Worm (Caenorhabditis elegans) whole organism, late embryonic: ENCODE results near the gene F55G7.5.
A peak's percentile ranks its signal among the peaks of the same experiment; 100 is the strongest.

Source experiments
- C08G9.2 ChIP-seq: sonication (generic microtip); optimal IDR thresholded peaks from 2 replicates; lab custom pipeline; 2016; ENCODE audit warnings: mild to moderate bottlenecking, missing genetic modification characterization, moderate library complexity, missing compliant biosample characterization
- F13H6.1 ChIP-seq: sonication (generic microtip); optimal IDR thresholded peaks from 2 replicates; lab custom pipeline; 2016; ENCODE audit warnings: missing genetic modification characterization, missing compliant biosample characterization
- K02D7.2 ChIP-seq: sonication (generic microtip); optimal IDR thresholded peaks from 2 replicates; lab custom pipeline; 2017; ENCODE audit warnings: mild to moderate bottlenecking, missing genetic modification characterization, missing compliant biosample characterization
- Y22D7AL.16 ChIP-seq: sonication (generic microtip); optimal IDR thresholded peaks from 2 replicates; lab custom pipeline; 2016; ENCODE audit warnings: missing genetic modification characterization, missing compliant biosample characterization
- ahr-1 ChIP-seq: sonication (generic microtip); optimal IDR thresholded peaks from 2 replicates; lab custom pipeline; 2016; ENCODE audit warnings: missing genetic modification characterization, missing compliant biosample characterization
- ceh-19 ChIP-seq: fragments of 200-800 bp; sonication (Bioruptor generic); optimal IDR thresholded peaks from 2 replicates; lab custom pipeline; 2018; ENCODE audit warnings: mild to moderate bottlenecking, missing genetic modification characterization, missing compliant biosample characterization
- ceh-2 ChIP-seq: sonication (generic microtip); optimal IDR thresholded peaks from 2 replicates; lab custom pipeline; 2016; ENCODE audit warnings: missing genotype, missing genetic modification characterization, missing compliant biosample characterization
- ceh-31 ChIP-seq: sonication (generic microtip); optimal IDR thresholded peaks from 2 replicates; lab custom pipeline; 2016; ENCODE audit warnings: missing genetic modification characterization, missing compliant biosample characterization
- ceh-34 ChIP-seq: sonication (generic microtip); optimal IDR thresholded peaks from 2 replicates; lab custom pipeline; 2016; ENCODE audit warnings: mild to moderate bottlenecking, missing genetic modification characterization, missing compliant biosample characterization
- ceh-9 ChIP-seq: sonication (generic microtip); optimal IDR thresholded peaks from 2 replicates; lab custom pipeline; 2016; ENCODE audit warnings: mild to moderate bottlenecking, missing genetic modification characterization, inconsistent platforms, missing compliant biosample characterization
- che-1 ChIP-seq: sonication (generic microtip); optimal IDR thresholded peaks from 2 replicates; lab custom pipeline; 2016; ENCODE audit warnings: mild to moderate bottlenecking, missing genetic modification characterization, missing compliant biosample characterization
- dmd-4 ChIP-seq: sonication (generic microtip); optimal IDR thresholded peaks from 2 replicates; lab custom pipeline; 2016; ENCODE audit warnings: borderline replicate concordance, missing genetic modification characterization, missing compliant biosample characterization
- dve-1 ChIP-seq: sonication (generic microtip); optimal IDR thresholded peaks from 2 replicates; lab custom pipeline; 2017; ENCODE audit warnings: antibody characterized with exemption, mild to moderate bottlenecking, missing genetic modification characterization, missing compliant biosample characterization
- elt-2 ChIP-seq: sonication (generic microtip); optimal IDR thresholded peaks from 2 replicates; lab custom pipeline; 2016; ENCODE audit warnings: missing genetic modification reagents, missing genetic modification characterization, missing compliant biosample characterization
- ets-4 ChIP-seq: sonication (generic microtip); optimal IDR thresholded peaks from 2 replicates; lab custom pipeline; 2016; ENCODE audit warnings: missing genetic modification characterization, missing compliant biosample characterization
- gmeb-2 ChIP-seq: sonication (generic microtip); optimal IDR thresholded peaks from 2 replicates; lab custom pipeline; 2016; ENCODE audit warnings: missing genetic modification characterization, inconsistent platforms, missing compliant biosample characterization
- hlh-15 ChIP-seq: sonication (generic microtip); optimal IDR thresholded peaks from 2 replicates; lab custom pipeline; 2016; ENCODE audit warnings: missing genetic modification characterization, missing compliant biosample characterization
- hlh-30 ChIP-seq: sonication (generic microtip); optimal IDR thresholded peaks from 2 replicates; lab custom pipeline; 2017; ENCODE audit warnings: antibody characterized with exemption, missing genetic modification characterization, missing compliant biosample characterization; ENCODE audit not compliant: insufficient read depth
- hlh-8 ChIP-seq: sonication (generic microtip); optimal IDR thresholded peaks from 2 replicates; lab custom pipeline; 2016; ENCODE audit warnings: missing genotype, missing genetic modification characterization, missing compliant biosample characterization
- lin-11 ChIP-seq: fragments of 200-800 bp; sonication (Bioruptor generic); optimal IDR thresholded peaks from 2 replicates; lab custom pipeline; 2018; ENCODE audit warnings: mild to moderate bottlenecking, missing genetic modification characterization, missing compliant biosample characterization
- madf-2 ChIP-seq: sonication (generic microtip); optimal IDR thresholded peaks from 2 replicates; lab custom pipeline; 2017; ENCODE audit warnings: missing genetic modification characterization, missing compliant biosample characterization
- mec-3 ChIP-seq: sonication (generic microtip); optimal IDR thresholded peaks from 2 replicates; lab custom pipeline; 2016; ENCODE audit warnings: borderline replicate concordance, missing genetic modification characterization, missing compliant biosample characterization
- nfya-1 ChIP-seq: sonication (generic microtip); optimal IDR thresholded peaks from 2 replicates; lab custom pipeline; 2017; ENCODE audit warnings: missing genetic modification characterization, mild to moderate bottlenecking, missing compliant biosample characterization, antibody characterized with exemption, moderate library complexity
- npax-4 ChIP-seq: sonication (generic microtip); optimal IDR thresholded peaks from 2 replicates; lab custom pipeline; 2016; ENCODE audit warnings: missing genetic modification characterization, missing compliant biosample characterization
- pag-3 ChIP-seq: sonication (generic microtip); optimal IDR thresholded peaks from 2 replicates; lab custom pipeline; 2016; ENCODE audit warnings: missing compliant biosample characterization, missing genetic modification characterization, borderline replicate concordance
- pat-9 ChIP-seq: fragments of 200-800 bp; sonication (Bioruptor generic); optimal IDR thresholded peaks from 2 replicates; lab custom pipeline; 2018; ENCODE audit warnings: mild to moderate bottlenecking, missing genetic modification characterization, moderate library complexity, missing compliant biosample characterization
- pax-1 ChIP-seq: fragments of 150-350 bp; optimal IDR thresholded peaks from 2 replicates; lab custom pipeline; 2014; ENCODE audit warnings: missing biosample characterization, missing genetic modification characterization
- pha-4 ChIP-seq: fragments of 150-350 bp; optimal IDR thresholded peaks from 2 replicates; lab custom pipeline; 2018; ENCODE audit warnings: missing biosample characterization, missing genetic modification reagents, missing genetic modification characterization
- pros-1 ChIP-seq: fragments of 150-350 bp; optimal IDR thresholded peaks from 2 replicates; lab custom pipeline; 2014; ENCODE audit warnings: missing biosample characterization, missing genetic modification reagents, missing genetic modification characterization
- ref-2 ChIP-seq: sonication (generic microtip); optimal IDR thresholded peaks from 2 replicates; lab custom pipeline; 2016; ENCODE audit warnings: missing genetic modification characterization, missing compliant biosample characterization
- sdc-2 ChIP-seq: sonication (generic microtip); optimal IDR thresholded peaks from 2 replicates; lab custom pipeline; 2016; ENCODE audit warnings: missing genotype, missing genetic modification characterization, missing compliant biosample characterization
- tbx-2 ChIP-seq: sonication (generic microtip); optimal IDR thresholded peaks from 2 replicates; lab custom pipeline; 2016; ENCODE audit warnings: missing genetic modification characterization, missing compliant biosample characterization
- tbx-7 ChIP-seq: sonication (generic microtip); optimal IDR thresholded peaks from 2 replicates; lab custom pipeline; 2016; ENCODE audit warnings: missing genotype, missing genetic modification characterization, missing compliant biosample characterization
- unc-3 ChIP-seq, 2 experiments: fragments of 200-800 bp in 1 of 2; sonication (Bioruptor generic) in 1 of 2; sonication (generic microtip) in 1 of 2; conservative IDR thresholded peaks in 1 of 2; optimal IDR thresholded peaks in 1 of 2; 2 replicates each; pipeline versions ENCODE4 v1.3.6 to Lab custom; 2016 to 2022; ENCODE audit warnings: missing compliant biosample characterization in 2 of 2, missing genetic modification characterization in 2 of 2, missing genetic modification reagents in 1 of 2
- unc-42 ChIP-seq: sonication (generic microtip); optimal IDR thresholded peaks from 2 replicates; lab custom pipeline; 2016; ENCODE audit warnings: missing genotype, missing genetic modification characterization, missing compliant biosample characterization
- unc-55 ChIP-seq: sonication (generic microtip); optimal IDR thresholded peaks from 2 replicates; lab custom pipeline; 2017; ENCODE audit warnings: missing biosample characterization, missing genetic modification reagents, missing genetic modification characterization
- unc-86 ChIP-seq: sonication (generic microtip); optimal IDR thresholded peaks from 2 replicates; lab custom pipeline; 2016; ENCODE audit warnings: missing genetic modification characterization, missing compliant biosample characterization
- ztf-16 ChIP-seq: sonication (generic microtip); optimal IDR thresholded peaks from 2 replicates; lab custom pipeline; 2017; ENCODE audit warnings: missing genetic modification characterization, missing compliant biosample characterization

F55G7.5 gene

ce11 chrX:11925243-11925642 lies 13.5 kb downstream of the F55G7.5 start:
- TF ChIP-seq gmeb-2 (tag; lab: Kevin White, UChicago) (no peak), ahr-1 (no peak), dmd-4 (tag; lab: Kevin White, UChicago) (no peak), ceh-34 (no peak), unc-3 (GFP tag; conservative IDR thresholded peaks at IDR 0.05; lab: Robert Waterston, UW) (no peak), unc-3 (tag; optimal IDR thresholded peaks at IDR 0.05; lab: Kevin White, UChicago) (no peak), madf-2 (tag; lab: Kevin White, UChicago) (no peak)

- TF ChIP-seq sdc-2 (tag; lab: Kevin White, UChicago) (peak; percentile 97), pros-1 (tag; lab: Kevin White, UChicago) (no peak), ref-2 (tag; lab: Kevin White, UChicago) (peak; percentile 9), ceh-2 (tag; lab: Kevin White, UChicago) (no peak), ceh-31 (no peak)
Observed at ce11 chrX:11924158-11924557, 14.6 kb downstream of the F55G7.5 start, which contains the start of gene F55G7.1. TSS of gene F55G7.1 (plus strand) at chrX:11924433.

ce11 chrX:11920723-11921283 lies 17.9 kb downstream of the F55G7.5 start, which contains the start of gene Y62H9A.14:
TSS of gene Y62H9A.14 (plus strand) at chrX:11921233.
- no peak for TF ChIP-seq hlh-8 (tag; lab: Kevin White, UChicago)
- no peak for TF ChIP-seq F13H6.1 (tag; lab: Kevin White, UChicago)
- TF ChIP-seq unc-86 (tag; lab: Kevin White, UChicago): no peak
- TF ChIP-seq pax-1 (tag; lab: Kevin White, UChicago): no peak
- no peak for TF ChIP-seq pag-3 (tag; lab: Kevin White, UChicago)
- TF ChIP-seq Y22D7AL.16 (tag; lab: Kevin White, UChicago): no peak
- no peak for TF ChIP-seq ceh-9
- no peak for TF ChIP-seq pha-4 (tag; lab: Kevin White, UChicago)
- TF ChIP-seq K02D7.2 (tag; lab: Kevin White, UChicago): no peak
- no peak for TF ChIP-seq hlh-30 (tag; lab: Kevin White, UChicago)
- no peak for TF ChIP-seq tbx-7 (tag; lab: Kevin White, UChicago)
- TF ChIP-seq elt-2 (tag; lab: Kevin White, UChicago): no peak
- TF ChIP-seq nfya-1 (tag; lab: Kevin White, UChicago): no peak
- TF ChIP-seq ztf-16 (tag; lab: Kevin White, UChicago): no peak
- no peak for TF ChIP-seq ref-2 (tag; lab: Kevin White, UChicago)
- TF ChIP-seq tbx-2: no peak
- TF ChIP-seq mec-3: no peak
- no peak for TF ChIP-seq ceh-19 (GFP tag; lab: Kevin White, UChicago)
- TF ChIP-seq pat-9: no peak
- no peak for TF ChIP-seq ets-4 (tag; lab: Kevin White, UChicago)
- TF ChIP-seq, all 69 proteins: peak for 0

- no peak for TF ChIP-seq hlh-15
- TF ChIP-seq madf-2 (tag; lab: Kevin White, UChicago): no peak
- no peak for TF ChIP-seq lin-11
- TF ChIP-seq ceh-34: no peak
- TF ChIP-seq nfya-1 (tag; lab: Kevin White, UChicago): no peak
- no peak for TF ChIP-seq ref-2 (tag; lab: Kevin White, UChicago)
- TF ChIP-seq dve-1: no peak
- no peak for TF ChIP-seq npax-4
- no peak for TF ChIP-seq unc-55 (GFP tag; lab: Kevin White, UChicago)
- TF ChIP-seq pax-1 (tag; lab: Kevin White, UChicago): no peak
- no peak for TF ChIP-seq C08G9.2
- no peak for TF ChIP-seq unc-42 (tag; lab: Kevin White, UChicago)
- TF ChIP-seq dmd-4 (tag; lab: Kevin White, UChicago): no peak
- no peak for TF ChIP-seq hlh-30 (tag; lab: Kevin White, UChicago)
- TF ChIP-seq tbx-7 (tag; lab: Kevin White, UChicago): no peak
- no peak for TF ChIP-seq K02D7.2 (tag; lab: Kevin White, UChicago)
- TF ChIP-seq che-1 (tag; lab: Kevin White, UChicago): no peak
- TF ChIP-seq ets-4 (tag; lab: Kevin White, UChicago): no peak
Observed at ce11 chrX:11917994-11918393, 20.7 kb downstream of the F55G7.5 start, which contains the start of gene Y62H9A.16. TSS of gene Y62H9A.16 (plus strand) at chrX:11918294.
